Worm (Caenorhabditis elegans): ENCODE measurements around the gene glt-7.

DNA sequence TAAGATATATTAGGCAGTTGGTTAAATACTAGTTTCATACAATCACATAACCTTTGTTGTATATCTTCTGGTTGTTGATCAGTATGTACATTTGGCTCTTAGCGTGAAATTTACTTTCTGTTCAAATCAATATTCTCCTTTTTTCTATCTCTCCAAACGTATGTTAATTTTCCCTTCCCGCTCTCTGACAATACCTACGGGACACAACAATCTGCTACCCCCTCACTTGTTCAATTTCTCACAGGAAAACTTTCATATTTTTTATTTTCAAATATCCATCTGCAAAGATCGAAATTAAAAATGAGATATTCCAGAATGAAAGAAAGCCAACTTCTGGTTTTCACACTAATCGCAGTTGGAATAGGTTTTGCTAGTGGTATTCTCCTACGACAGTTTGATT lies at the start of gene glt-7:
- TF ChIP-seq unc-39 (tag; optimal IDR thresholded peaks at IDR 0.05) (no peak), pha-4 (tag; optimal IDR thresholded peaks at IDR 0.05) (no peak), lsy-2 (tag; optimal IDR thresholded peaks at IDR 0.05) (no peak)

Data from whole organism, mixed stage, embryonic.